Worm (Caenorhabditis elegans) whole organism, L1 larva: ENCODE measurements around the gene F35D2.3.

ENCODE experiments used
- lin-13 ChIP-seq: fragments of 150-350 bp; optimal IDR thresholded peaks from 2 replicates; lab custom pipeline; 2014; ENCODE audit warnings: missing biosample characterization, missing genetic modification reagents, missing genetic modification characterization
- nhr-11 ChIP-seq: fragments of 150-350 bp; optimal IDR thresholded peaks from 2 replicates; lab custom pipeline; 2014; ENCODE audit warnings: missing biosample characterization, missing genetic modification characterization

DNA sequence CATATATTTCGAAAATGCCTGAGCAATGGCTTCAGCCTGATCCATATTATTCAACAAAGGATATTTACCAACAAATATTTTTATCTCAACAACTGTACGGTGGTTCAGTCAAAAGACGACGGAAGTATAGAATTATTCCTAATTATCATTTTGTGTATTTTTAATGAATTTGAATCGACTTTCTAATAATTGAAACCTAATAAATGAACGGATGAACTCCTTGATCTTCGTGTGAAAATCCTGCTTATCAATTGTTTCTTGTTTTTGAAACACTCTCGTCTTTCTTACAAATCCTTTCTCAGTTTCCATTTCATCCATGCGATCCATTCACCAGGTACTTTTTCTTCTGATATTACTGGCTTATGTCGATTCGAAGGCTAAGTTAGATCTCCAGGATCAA is 5.2 kb downstream of the F35D2.3 start, which contains the start of gene F35D2.1:
- TF ChIP-seq nhr-11 (tag; lab: Kevin White, UChicago) = no peak
- no peak for TF ChIP-seq lin-13 (GFP tag; lab: Kevin White, UChicago)
